Worm (Caenorhabditis elegans) whole organism, mixed stage, embryonic: Measurements from ENCODE around the gene T28H11.8.

ENCODE experiments used
- ceh-39 ChIP-seq: fragments of 150-350 bp; optimal IDR thresholded peaks from 2 replicates; lab custom pipeline; 2014; ENCODE audit warnings: missing biosample characterization, missing genetic modification characterization
- elt-3 ChIP-seq: fragments of 150-350 bp; optimal IDR thresholded peaks from 2 replicates; lab custom pipeline; 2014; ENCODE audit warnings: missing biosample characterization, missing genetic modification characterization
- snpc-4 ChIP-seq: fragments of 150-350 bp; optimal IDR thresholded peaks from 2 replicates; lab custom pipeline; 2014; ENCODE audit warnings: missing biosample characterization, missing genetic modification characterization
- unc-39 ChIP-seq: fragments of 150-350 bp; optimal IDR thresholded peaks from 2 replicates; lab custom pipeline; 2014; ENCODE audit warnings: missing biosample characterization, missing genetic modification characterization
- unc-62 ChIP-seq: fragments of 150-350 bp; optimal IDR thresholded peaks from 2 replicates; lab custom pipeline; 2014; ENCODE audit warnings: missing biosample characterization, missing genetic modification reagents, missing genetic modification characterization

DNA sequence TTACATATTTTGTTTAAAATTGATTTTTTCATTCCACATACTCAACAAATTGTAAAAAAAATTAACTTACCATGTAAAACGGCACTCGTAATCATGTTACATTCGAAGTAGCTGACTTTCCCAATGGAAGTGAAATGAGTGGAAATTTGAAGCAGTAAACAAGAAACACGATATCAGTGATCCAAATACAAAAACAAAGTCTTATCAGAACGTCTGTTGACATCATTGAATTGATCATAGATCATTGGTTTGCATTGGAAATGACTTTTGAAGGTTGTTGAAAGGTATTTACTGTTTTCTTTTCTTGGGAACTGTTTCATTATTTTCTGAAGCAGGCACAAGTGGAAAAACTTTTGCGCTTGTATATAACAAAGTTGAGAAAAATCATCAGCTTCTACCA, 44.4 kb downstream of the T28H11.8 start, which contains the start of gene Y9C9A.16:
- TF ChIP-seq unc-62 (GFP tag; lab: Kevin White, UChicago) (no peak), snpc-4 (tag; lab: Kevin White, UChicago) (no peak), ceh-39 (no peak), unc-39 (tag; lab: Kevin White, UChicago) (no peak), elt-3 (tag; lab: Kevin White, UChicago) (no peak)
